Worm (Caenorhabditis elegans) whole organism, mixed stage, embryonic: Measurements from ENCODE around the gene D1046.16.

Experiments
- M03D4.4 ChIP-seq: sonication (generic microtip); optimal IDR thresholded peaks from 2 replicates; lab custom pipeline; 2017; ENCODE audit warnings: mild to moderate bottlenecking, missing genetic modification characterization, missing compliant biosample characterization
- blmp-1 ChIP-seq: fragments of 150-350 bp; optimal IDR thresholded peaks from 2 replicates; lab custom pipeline; 2014; ENCODE audit warnings: missing biosample characterization, missing genetic modification characterization
- ceh-39 ChIP-seq: fragments of 150-350 bp; optimal IDR thresholded peaks from 2 replicates; lab custom pipeline; 2014; ENCODE audit warnings: missing biosample characterization, missing genetic modification characterization
- ceh-43 ChIP-seq: fragments of 200-800 bp; sonication (Bioruptor generic); optimal IDR thresholded peaks from 2 replicates; lab custom pipeline; 2018; ENCODE audit warnings: mild to moderate bottlenecking, missing genetic modification characterization, moderate library complexity, missing compliant biosample characterization
- ceh-83 ChIP-seq: fragments of 200-800 bp; sonication (Bioruptor generic); optimal IDR thresholded peaks from 2 replicates; lab custom pipeline; 2018; ENCODE audit warnings: mild to moderate bottlenecking, missing genetic modification characterization, missing compliant biosample characterization
- ces-1 ChIP-seq: fragments of 150-350 bp; optimal IDR thresholded peaks from 2 replicates; lab custom pipeline; 2014; ENCODE audit warnings: missing biosample characterization, missing genetic modification reagents, missing genetic modification characterization
- drap-1 ChIP-seq: fragments of 200-800 bp; sonication (Bioruptor generic); optimal IDR thresholded peaks from 3 replicates; lab custom pipeline; 2018; ENCODE audit warnings: mild to moderate bottlenecking, missing genetic modification characterization, missing compliant biosample characterization
- elt-1 ChIP-seq: sonication (generic microtip); optimal IDR thresholded peaks from 2 replicates; lab custom pipeline; 2017; ENCODE audit warnings: missing genetic modification characterization, mild to moderate bottlenecking, missing compliant biosample characterization, antibody characterized with exemption, moderate library complexity, borderline replicate concordance; ENCODE audit not compliant: insufficient read depth
- elt-3 ChIP-seq: fragments of 150-350 bp; optimal IDR thresholded peaks from 2 replicates; lab custom pipeline; 2014; ENCODE audit warnings: missing biosample characterization, missing genetic modification characterization
- flh-1 ChIP-seq: fragments of 200-800 bp; sonication (Bioruptor generic); optimal IDR thresholded peaks from 2 replicates; lab custom pipeline; 2018; ENCODE audit warnings: mild to moderate bottlenecking, missing genetic modification characterization, moderate library complexity, missing compliant biosample characterization
- ham-2 ChIP-seq: fragments of 200-800 bp; sonication (Bioruptor generic); optimal IDR thresholded peaks from 2 replicates; lab custom pipeline; 2018; ENCODE audit warnings: mild to moderate bottlenecking, missing genetic modification characterization, missing compliant biosample characterization
- hlh-1 ChIP-seq: fragments of 150-350 bp; optimal IDR thresholded peaks from 2 replicates; lab custom pipeline; 2014; ENCODE audit warnings: missing biosample characterization, missing genetic modification reagents, missing genetic modification characterization
- lin-13 ChIP-seq: fragments of 150-350 bp; optimal IDR thresholded peaks from 2 replicates; lab custom pipeline; 2014; ENCODE audit warnings: missing biosample characterization, missing genetic modification characterization
- lin-32 ChIP-seq: fragments of 200-800 bp; sonication (Bioruptor generic); optimal IDR thresholded peaks from 2 replicates; lab custom pipeline; 2018; ENCODE audit warnings: mild to moderate bottlenecking, missing genetic modification characterization, missing compliant biosample characterization
- lsy-2 ChIP-seq: fragments of 150-350 bp; optimal IDR thresholded peaks from 2 replicates; lab custom pipeline; 2014; ENCODE audit warnings: missing biosample characterization, missing genetic modification characterization
- mab-5 ChIP-seq: fragments of 150-350 bp; optimal IDR thresholded peaks from 2 replicates; lab custom pipeline; 2014; ENCODE audit warnings: missing biosample characterization, missing genetic modification characterization
- mep-1 ChIP-seq: fragments of 150-350 bp; optimal IDR thresholded peaks from 2 replicates; lab custom pipeline; 2017; ENCODE audit warnings: missing biosample characterization, missing genetic modification reagents, missing genetic modification characterization, inconsistent platforms
- mls-2 ChIP-seq: sonication (generic microtip); optimal IDR thresholded peaks from 2 replicates; lab custom pipeline; 2016; ENCODE audit warnings: mild to moderate bottlenecking, missing genetic modification characterization, moderate library complexity, missing compliant biosample characterization
- nhr-12 ChIP-seq: fragments of 150-350 bp; optimal IDR thresholded peaks from 2 replicates; lab custom pipeline; 2014; ENCODE audit warnings: missing biosample characterization, missing genetic modification characterization
- nhr-2 ChIP-seq: fragments of 150-350 bp; optimal IDR thresholded peaks from 2 replicates; lab custom pipeline; 2014; ENCODE audit warnings: missing biosample characterization, missing genetic modification characterization
- nhr-237 ChIP-seq: fragments of 150-350 bp; optimal IDR thresholded peaks from 2 replicates; lab custom pipeline; 2014; ENCODE audit warnings: missing biosample characterization, missing genetic modification characterization
- nhr-28 ChIP-seq: fragments of 150-350 bp; optimal IDR thresholded peaks from 2 replicates; lab custom pipeline; 2014; ENCODE audit warnings: missing biosample characterization, missing genetic modification characterization
- nhr-76 ChIP-seq: sonication (generic microtip); optimal IDR thresholded peaks from 2 replicates; lab custom pipeline; 2017; ENCODE audit warnings: missing biosample characterization, missing genetic modification characterization
- pha-4 ChIP-seq: fragments of 150-350 bp; optimal IDR thresholded peaks from 2 replicates; lab custom pipeline; 2018; ENCODE audit warnings: missing biosample characterization, missing genetic modification reagents, missing genetic modification characterization
- sem-2 ChIP-seq: fragments of 200-800 bp; sonication (Bioruptor generic); optimal IDR thresholded peaks from 2 replicates; lab custom pipeline; 2018; ENCODE audit warnings: mild to moderate bottlenecking, missing genetic modification characterization, missing compliant biosample characterization
- snpc-4 ChIP-seq: fragments of 150-350 bp; optimal IDR thresholded peaks from 2 replicates; lab custom pipeline; 2014; ENCODE audit warnings: missing biosample characterization, missing genetic modification characterization
- sptf-1 ChIP-seq: sonication (generic microtip); optimal IDR thresholded peaks from 2 replicates; lab custom pipeline; 2017; ENCODE audit warnings: mild to moderate bottlenecking, missing genetic modification characterization, moderate library complexity, missing compliant biosample characterization
- tbx-8 ChIP-seq: fragments of 200-800 bp; sonication (Bioruptor generic); optimal IDR thresholded peaks from 2 replicates; lab custom pipeline; 2018; ENCODE audit warnings: mild to moderate bottlenecking, missing genetic modification characterization, moderate library complexity, missing compliant biosample characterization
- unc-39 ChIP-seq: fragments of 150-350 bp; optimal IDR thresholded peaks from 2 replicates; lab custom pipeline; 2014; ENCODE audit warnings: missing biosample characterization, missing genetic modification characterization
- unc-62 ChIP-seq: fragments of 150-350 bp; optimal IDR thresholded peaks from 2 replicates; lab custom pipeline; 2014; ENCODE audit warnings: missing biosample characterization, missing genetic modification reagents, missing genetic modification characterization
- zip-8 ChIP-seq: fragments of 150-350 bp; optimal IDR thresholded peaks from 2 replicates; lab custom pipeline; 2014; ENCODE audit warnings: missing biosample characterization, missing genetic modification characterization
- ztf-11 ChIP-seq: fragments of 150-350 bp; optimal IDR thresholded peaks from 2 replicates; lab custom pipeline; 2014; ENCODE audit warnings: missing biosample characterization, missing genetic modification characterization

The D1046.16 gene

ce11 chrIV:8881181-8881580 is 40.8 kb upstream of the D1046.16 start, which contains the start of gene C09G9.8:
Gene C09G9.8, plus strand, starts transcription at chrIV:8881481.
- no peak for TF ChIP-seq mls-2 (tag; lab: Kevin White, UChicago)
- no peak for TF ChIP-seq ces-1 (GFP tag; lab: Kevin White, UChicago)
- no peak for TF ChIP-seq elt-3 (tag; lab: Kevin White, UChicago)
- TF ChIP-seq nhr-237 (tag; lab: Kevin White, UChicago) = no peak
- no peak for TF ChIP-seq ham-2 (GFP tag; lab: Kevin White, UChicago)
- no peak for TF ChIP-seq blmp-1 (tag; lab: Kevin White, UChicago)
- TF ChIP-seq lin-13 (tag; lab: Kevin White, UChicago) = no peak
- no peak for TF ChIP-seq ztf-11 (tag; lab: Kevin White, UChicago)
- TF ChIP-seq elt-1 (tag; lab: Kevin White, UChicago) = no peak
- TF ChIP-seq tbx-8 = no peak
- TF ChIP-seq ceh-39 (tag; lab: Kevin White, UChicago) = no peak

- TF ChIP-seq ceh-43 = no peak
- TF ChIP-seq sem-2 (GFP tag; lab: Kevin White, UChicago) = no peak
- no peak for TF ChIP-seq unc-62 (GFP tag; lab: Kevin White, UChicago)
- TF ChIP-seq snpc-4 (tag; lab: Kevin White, UChicago) = no peak
Observed at ce11 chrIV:8886228-8886627, 35.7 kb upstream of the D1046.16 start, which contains the start of gene C09G9.5. Gene C09G9.5, plus strand, starts transcription at chrIV:8886528.

DNA sequence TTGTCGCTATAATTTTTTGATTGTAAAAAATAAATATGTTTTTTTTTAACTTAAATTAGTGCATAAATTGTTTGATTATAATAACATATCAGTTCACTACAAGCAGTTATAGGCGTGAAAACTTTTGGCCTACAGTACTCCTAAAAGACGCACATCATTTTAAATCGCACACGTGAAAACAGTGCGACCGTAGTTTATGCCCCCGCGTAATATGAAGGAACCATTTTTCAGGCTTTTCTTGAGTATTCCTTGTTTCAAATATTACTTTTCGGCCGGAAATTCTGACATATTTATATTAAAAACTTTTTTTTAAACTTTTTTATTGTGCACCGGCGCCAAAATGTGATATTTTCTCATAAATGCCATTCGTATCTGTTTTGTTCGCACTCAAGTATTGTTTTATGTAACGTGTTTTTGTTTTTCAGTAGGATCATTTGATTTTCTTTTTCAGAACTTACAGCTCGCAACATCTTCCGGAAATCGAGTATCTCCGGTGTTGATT is 33.4 kb upstream of the D1046.16 start, which contains the start of gene oma-1:
TSS of gene oma-1 (plus strand) at position 452 of the 502 bp plus-strand sequence.
- TF ChIP-seq elt-3 (tag; lab: Kevin White, UChicago) (no peak), nhr-76 (tag; lab: Kevin White, UChicago) (no peak), nhr-28 (tag; lab: Kevin White, UChicago) (no peak), M03D4.4 (tag; lab: Kevin White, UChicago) (no peak), pha-4 (tag; lab: Kevin White, UChicago) (no peak), ztf-11 (tag; lab: Kevin White, UChicago) (no peak), sptf-1 (tag; lab: Kevin White, UChicago) (no peak), flh-1 (GFP tag; lab: Kevin White, UChicago) (no peak), mls-2 (tag; lab: Kevin White, UChicago) (no peak), mab-5 (no peak), sem-2 (GFP tag; lab: Kevin White, UChicago) (no peak), lin-13 (tag; lab: Kevin White, UChicago) (no peak), elt-1 (tag; lab: Kevin White, UChicago) (no peak), lsy-2 (tag; lab: Kevin White, UChicago) (no peak), zip-8 (tag; lab: Kevin White, UChicago) (no peak), ham-2 (GFP tag; lab: Kevin White, UChicago) (no peak), nhr-2 (tag; lab: Kevin White, UChicago) (no peak), ceh-39 (tag; lab: Kevin White, UChicago) (no peak), nhr-237 (tag; lab: Kevin White, UChicago) (no peak)

ce11 chrIV:8891131-8891530 is 30.8 kb upstream of the D1046.16 start, which contains the start of gene spr-2:
Gene spr-2, plus strand, starts transcription at chrIV:8891462.
- TF ChIP-seq pha-4 (tag; lab: Kevin White, UChicago) (peak; percentile 55), ham-2 (GFP tag; lab: Kevin White, UChicago) (peak; percentile 38), flh-1 (GFP tag; lab: Kevin White, UChicago) (no peak), lsy-2 (tag; lab: Kevin White, UChicago) (no peak), unc-39 (tag; lab: Kevin White, UChicago) (no peak), mep-1 (tag; lab: Kevin White, UChicago) (peak; percentile 59), blmp-1 (tag; lab: Kevin White, UChicago) (no peak), ceh-43 (no peak), nhr-12 (tag; lab: Kevin White, UChicago) (no peak), zip-8 (tag; lab: Kevin White, UChicago) (no peak), mls-2 (tag; lab: Kevin White, UChicago) (no peak), ceh-39 (tag; lab: Kevin White, UChicago) (no peak), elt-3 (tag; lab: Kevin White, UChicago) (no peak), nhr-2 (tag; lab: Kevin White, UChicago) (no peak), nhr-76 (tag; lab: Kevin White, UChicago) (no peak), elt-1 (tag; lab: Kevin White, UChicago) (no peak), lin-32 (GFP tag; lab: Kevin White, UChicago) (no peak), hlh-1 (tag; lab: Kevin White, UChicago) (no peak), lin-13 (tag; lab: Kevin White, UChicago) (peak; percentile 5), ces-1 (GFP tag; lab: Kevin White, UChicago) (peak; percentile 83), nhr-28 (tag; lab: Kevin White, UChicago) (no peak), ceh-83 (GFP tag; lab: Kevin White, UChicago) (no peak), drap-1 (GFP tag; lab: Kevin White, UChicago) (no peak)
